Worm (Caenorhabditis elegans) whole organism, early embryonic: ENCODE results near the gene B0228.7.

ENCODE experiments used
- F13C5.2 ChIP-seq: sonication (generic microtip); optimal IDR thresholded peaks from 2 replicates; lab custom pipeline; 2017; ENCODE audit warnings: mild to moderate bottlenecking, missing genetic modification characterization, inconsistent platforms, missing compliant biosample characterization
- ama-1 ChIP-seq: fragments of 150-350 bp; optimal IDR thresholded peaks from 2 replicates; lab custom pipeline; 2014
- hmbx-1 ChIP-seq: sonication (generic microtip); optimal IDR thresholded peaks from 2 replicates; lab custom pipeline; 2016; ENCODE audit warnings: mild to moderate bottlenecking, missing genetic modification characterization, missing compliant biosample characterization
- hmg-4 ChIP-seq: fragments of 200-800 bp; sonication (Bioruptor generic); optimal IDR thresholded peaks from 2 replicates; lab custom pipeline; 2018; ENCODE audit warnings: mild to moderate bottlenecking, missing genetic modification characterization, missing compliant biosample characterization
- hnd-1 ChIP-seq: sonication (generic microtip); optimal IDR thresholded peaks from 2 replicates; lab custom pipeline; 2016; ENCODE audit warnings: missing genetic modification characterization, missing compliant biosample characterization
- scrt-1 ChIP-seq: fragments of 200-800 bp; sonication (Bioruptor generic); IDR thresholded peaks from 2 replicates; pipeline ENCODE4 v1.3.6; 2022; ENCODE audit warnings: missing genetic modification characterization, missing compliant biosample characterization

ce11 chrII:7708540-7708939 is 50.3 kb downstream of the B0228.7 start, which contains the start of gene B0495.9:
- TF ChIP-seq F13C5.2 (tag; lab: Kevin White, UChicago) (peak; percentile 95), scrt-1 (peak; percentile 90), hmg-4 (GFP tag; lab: Kevin White, UChicago) (peak; percentile 91), ama-1 (lab: Kevin White, UChicago) (no peak), hnd-1 (tag; lab: Kevin White, UChicago) (peak; percentile 77), hmbx-1 (tag; lab: Kevin White, UChicago) (peak; percentile 49)
